Fruit fly (Drosophila melanogaster) whole organism: Measurements from ENCODE around the gene CG7824.

Source experiments
- CG8478 ChIP-seq: fragments of >200 bp; optimal IDR thresholded peaks from 2 replicates; lab custom pipeline; 2018; ENCODE audit warnings: inconsistent platforms
- Dll ChIP-seq: fragments of >200 bp; optimal IDR thresholded peaks from 2 replicates; lab custom pipeline; 2017
- EcR ChIP-seq, 2 experiments: fragments of >200 bp; optimal IDR thresholded peaks; 2 replicates each; lab custom pipeline; 2017; ENCODE audit warnings: missing biosample characterization in 2 of 2, missing genetic modification characterization in 2 of 2, missing genetic modification reagents in 2 of 2
- pan ChIP-seq: fragments of >200 bp; optimal IDR thresholded peaks from 2 replicates; lab custom pipeline; 2017
- psq ChIP-seq: fragments of >200 bp; optimal IDR thresholded peaks from 2 replicates; lab custom pipeline; 2017
- usp ChIP-seq: fragments of >200 bp; optimal IDR thresholded peaks from 2 replicates; lab custom pipeline; 2017; ENCODE audit warnings: missing biosample characterization, missing genetic modification characterization, mixed read lengths

Gene CG7824

DNA sequence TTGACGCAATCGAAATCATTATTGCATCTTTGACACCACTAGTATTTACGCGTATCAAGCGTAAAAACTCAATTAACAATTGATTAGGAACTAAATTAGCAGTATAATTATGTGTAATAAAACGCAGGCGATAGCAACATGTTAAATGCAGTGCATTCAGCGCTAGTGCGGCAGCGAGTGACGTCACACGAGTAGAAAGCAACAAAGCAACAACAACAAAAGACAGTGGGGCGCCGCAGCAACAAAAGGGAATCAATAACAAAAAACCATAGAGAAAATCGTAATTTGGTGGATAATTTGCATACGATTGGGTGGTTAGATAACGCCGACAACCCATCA, 10.6 kb upstream of the CG7824 start, which contains the start of gene CG34133:
Gene CG34133, plus strand, starts transcription at position 16 of the 339 bp plus-strand sequence.
- TF ChIP-seq psq (lab: Kevin White, UChicago) (no peak), usp (GFP tag; lab: Kevin White, UChicago) (no peak), pan (lab: Kevin White, UChicago) (no peak), Dll (lab: Kevin White, UChicago) (no peak), CG8478 (lab: Kevin White, UChicago) (no peak), EcR (GFP tag; optimal IDR thresholded peaks at IDR 0.05; lab: Kevin White, UChicago) (no peak)

DNA sequence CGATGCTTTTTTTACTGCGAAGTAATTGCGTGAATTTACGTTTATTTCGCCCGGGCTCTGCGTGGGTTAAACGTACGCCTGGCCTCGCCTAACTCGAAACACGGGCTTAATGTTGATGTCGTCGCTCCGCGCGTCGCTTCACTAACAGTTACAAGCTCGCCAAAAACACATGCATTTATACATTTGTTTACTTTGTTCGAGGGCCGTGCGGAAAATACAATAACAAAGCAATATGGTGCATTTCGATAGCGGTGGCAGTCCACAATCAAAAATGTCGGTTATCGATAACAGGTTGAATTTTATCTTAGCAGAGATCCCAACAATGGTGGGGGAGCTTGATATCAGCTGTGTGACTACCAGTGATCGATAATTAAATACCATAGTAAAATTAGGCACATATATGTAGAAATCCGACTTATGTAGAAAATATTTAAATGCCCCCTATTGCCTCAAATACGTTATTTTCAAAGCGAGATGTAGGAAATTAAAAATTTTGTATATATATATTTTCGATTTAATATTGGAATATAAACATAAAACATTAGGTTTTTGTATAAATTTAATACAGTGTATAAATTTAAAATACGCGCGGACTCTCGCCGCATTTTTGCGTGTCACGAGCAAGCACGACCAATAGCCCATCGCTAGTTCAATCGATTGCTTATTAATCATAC, 10.1 kb upstream of the CG7824 start, which contains the start of gene Zip99C:
Gene Zip99C, minus strand, starts transcription at position 220 of the 674 bp plus-strand sequence.
- no peak for TF ChIP-seq pan (lab: Kevin White, UChicago)
- TF ChIP-seq EcR (GFP tag; optimal IDR thresholded peaks at IDR 0.05; lab: Kevin White, UChicago): no peak
- TF ChIP-seq Dll (lab: Kevin White, UChicago): no peak
- TF ChIP-seq CG8478 (lab: Kevin White, UChicago): no peak
- TF ChIP-seq usp (GFP tag; lab: Kevin White, UChicago): no peak
- no peak for TF ChIP-seq psq (lab: Kevin White, UChicago)

DNA sequence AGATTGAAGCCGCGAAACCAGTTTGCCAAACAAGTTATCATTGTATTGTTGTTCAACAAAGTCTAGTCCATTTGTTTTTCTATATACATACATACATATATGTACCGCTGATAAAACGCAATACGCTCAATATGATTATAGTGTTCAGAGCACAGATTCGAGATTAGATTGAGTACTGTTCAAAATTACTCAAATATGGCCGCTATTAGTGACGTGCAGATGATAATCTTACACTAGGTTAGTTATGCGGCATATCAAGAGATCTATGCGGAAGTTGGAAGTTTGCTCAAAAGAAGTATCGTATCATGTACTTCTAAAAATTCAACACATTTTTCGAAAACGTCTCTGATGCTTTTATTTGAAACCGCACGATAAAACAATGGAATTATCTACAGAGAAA, 9.2 kb upstream of the CG7824 start:
- TF ChIP-seq EcR (GFP tag; optimal IDR thresholded peaks at IDR 0.05; lab: Kevin White, UChicago) (no peak), Dll (lab: Kevin White, UChicago) (no peak), pan (lab: Kevin White, UChicago) (no peak)

DNA sequence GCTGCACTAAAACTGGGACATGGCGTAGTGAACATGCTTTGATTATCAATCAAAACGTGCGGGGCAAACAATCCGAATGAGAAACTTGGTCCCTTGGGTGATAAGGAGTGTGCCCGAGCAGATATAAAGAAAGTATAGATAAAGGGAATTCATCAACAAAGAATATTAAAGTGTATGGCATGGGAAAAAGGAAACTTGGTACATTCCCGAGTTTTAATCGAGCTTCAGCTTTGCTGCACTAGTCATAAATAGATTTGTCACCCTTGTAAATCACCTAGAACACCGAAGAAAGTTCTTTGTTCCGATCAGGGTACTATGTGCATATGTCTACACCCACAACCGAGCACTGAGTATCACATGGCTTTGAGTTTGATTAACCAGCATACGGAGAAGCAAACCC, 8.7 kb upstream of the CG7824 start:
- no peak for TF ChIP-seq CG8478 (lab: Kevin White, UChicago)
- no peak for TF ChIP-seq usp (GFP tag; lab: Kevin White, UChicago)

DNA sequence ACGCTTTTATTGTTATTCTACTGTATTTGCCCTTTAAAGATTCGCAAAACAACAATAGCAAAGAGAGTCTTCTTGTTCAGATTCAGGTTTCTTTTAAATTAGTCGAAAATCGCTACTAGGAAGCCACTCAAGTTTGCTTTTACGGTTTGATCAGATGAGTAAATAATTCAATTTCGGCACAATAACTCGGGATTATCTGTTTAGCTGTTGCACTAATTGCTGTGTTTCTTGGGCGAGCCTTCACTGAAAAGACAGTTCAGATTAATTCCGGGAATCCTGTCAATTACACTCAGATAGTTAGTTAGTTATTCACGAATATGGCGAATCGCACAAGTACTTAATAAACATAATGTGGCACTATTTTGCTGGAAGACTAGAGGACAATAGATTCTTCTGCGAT, 8.0 kb upstream of the CG7824 start:
- TF ChIP-seq Dll (lab: Kevin White, UChicago) (no peak), CG8478 (lab: Kevin White, UChicago) (no peak), psq (lab: Kevin White, UChicago) (no peak), pan (lab: Kevin White, UChicago) (no peak), usp (GFP tag; lab: Kevin White, UChicago) (no peak), EcR (GFP tag; optimal IDR thresholded peaks at IDR 0.05; lab: Kevin White, UChicago) (no peak)

DNA sequence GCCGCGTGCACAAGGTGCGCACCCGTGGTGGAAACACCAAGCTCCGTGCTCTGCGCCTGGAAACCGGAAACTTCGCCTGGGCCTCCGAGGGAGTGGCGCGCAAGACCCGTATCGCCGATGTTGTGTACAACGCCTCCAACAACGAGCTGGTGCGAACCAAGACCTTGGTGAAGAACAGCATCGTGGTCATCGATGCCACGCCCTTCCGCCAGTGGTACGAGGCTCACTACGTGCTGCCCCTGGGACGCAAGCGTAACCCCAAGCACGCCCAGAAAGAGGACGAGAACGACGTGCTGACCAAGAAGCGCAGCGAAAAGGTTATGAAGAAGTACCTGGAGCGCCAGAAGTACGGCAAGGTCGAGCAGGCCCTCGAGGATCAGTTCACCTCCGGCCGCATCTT, 4.1 kb upstream of the CG7824 start:
- no peak for TF ChIP-seq CG8478 (lab: Kevin White, UChicago)
- TF ChIP-seq psq (lab: Kevin White, UChicago): no peak
- no peak for TF ChIP-seq Dll (lab: Kevin White, UChicago)
- no peak for TF ChIP-seq EcR (GFP tag; optimal IDR thresholded peaks at IDR 0.05; lab: Kevin White, UChicago)
- no peak for TF ChIP-seq pan (lab: Kevin White, UChicago)

DNA sequence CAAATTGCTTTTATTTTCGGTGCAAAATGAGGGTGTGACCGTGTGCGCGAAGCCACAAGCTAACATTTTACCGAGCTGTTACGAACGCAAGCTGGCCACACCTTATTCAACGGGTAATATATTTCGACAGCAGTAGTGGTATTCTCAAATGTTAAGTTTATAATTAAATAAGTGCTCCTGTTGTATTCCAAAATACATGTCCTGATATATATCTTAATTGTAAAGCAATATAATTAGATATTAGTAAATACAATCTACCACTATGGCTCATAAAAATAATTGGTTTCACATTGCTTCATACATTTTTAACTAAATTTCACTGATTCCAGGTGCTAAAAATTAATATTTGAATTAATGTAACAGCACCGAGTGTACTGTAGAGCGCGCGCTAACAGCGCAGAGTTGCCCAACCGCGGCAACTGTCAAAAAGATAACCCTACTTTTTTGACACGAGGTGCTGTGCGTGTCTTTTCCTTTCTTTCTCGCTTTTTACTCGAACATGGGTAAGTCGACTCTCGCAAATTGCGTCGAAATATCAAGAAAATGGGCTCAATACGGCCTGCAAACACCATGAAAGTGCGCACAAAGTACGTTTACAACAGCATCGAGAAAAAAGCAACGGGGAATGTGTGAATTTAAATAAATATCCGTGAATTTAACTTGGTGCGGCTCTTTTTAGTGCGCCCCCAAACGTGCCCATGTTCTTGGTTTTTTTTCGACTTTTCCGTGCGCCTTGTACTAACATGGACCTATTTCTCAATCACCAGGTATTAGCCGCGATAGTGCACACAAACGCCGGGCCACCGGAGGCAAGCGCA, 2.9 kb upstream of the CG7824 start, which contains the start of the genes CG15514 and RpS8:
Gene CG15514, minus strand, starts transcription at position 63 of the 818 bp plus-strand sequence.
Gene RpS8, plus strand, starts transcription at position 151 of the 818 bp plus-strand sequence.
- TF ChIP-seq pan (lab: Kevin White, UChicago) (no peak), EcR (GFP tag; optimal IDR thresholded peaks at IDR 0.05; lab: Kevin White, UChicago) (no peak), psq (lab: Kevin White, UChicago) (no peak), usp (GFP tag; lab: Kevin White, UChicago) (no peak), Dll (lab: Kevin White, UChicago) (no peak), CG8478 (lab: Kevin White, UChicago) (no peak)

DNA sequence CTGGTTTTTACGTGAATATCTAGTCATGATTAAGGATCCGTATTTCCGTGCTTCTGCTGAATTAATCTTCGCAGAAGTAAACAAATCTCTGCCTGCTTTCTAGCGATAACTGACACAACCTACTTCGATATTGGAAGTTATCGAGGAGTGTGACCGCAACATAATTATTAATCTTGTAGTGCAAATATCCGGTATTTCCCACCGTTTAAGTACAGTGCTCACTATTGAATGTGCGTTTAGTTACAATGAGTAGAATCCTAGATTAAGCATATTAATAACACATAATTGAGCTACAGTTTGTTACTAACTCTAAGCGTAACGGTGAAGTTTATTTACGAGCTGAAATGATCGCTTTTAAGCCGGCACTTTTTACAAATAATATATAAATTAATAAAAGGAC, 1.0 kb upstream of the CG7824 start:
- no peak for TF ChIP-seq psq (lab: Kevin White, UChicago)
- TF ChIP-seq usp (GFP tag; lab: Kevin White, UChicago): no peak
- no peak for TF ChIP-seq pan (lab: Kevin White, UChicago)
- no peak for TF ChIP-seq Dll (lab: Kevin White, UChicago)
- TF ChIP-seq EcR (GFP tag; optimal IDR thresholded peaks at IDR 0.05; lab: Kevin White, UChicago): no peak
- no peak for TF ChIP-seq CG8478 (lab: Kevin White, UChicago)

DNA sequence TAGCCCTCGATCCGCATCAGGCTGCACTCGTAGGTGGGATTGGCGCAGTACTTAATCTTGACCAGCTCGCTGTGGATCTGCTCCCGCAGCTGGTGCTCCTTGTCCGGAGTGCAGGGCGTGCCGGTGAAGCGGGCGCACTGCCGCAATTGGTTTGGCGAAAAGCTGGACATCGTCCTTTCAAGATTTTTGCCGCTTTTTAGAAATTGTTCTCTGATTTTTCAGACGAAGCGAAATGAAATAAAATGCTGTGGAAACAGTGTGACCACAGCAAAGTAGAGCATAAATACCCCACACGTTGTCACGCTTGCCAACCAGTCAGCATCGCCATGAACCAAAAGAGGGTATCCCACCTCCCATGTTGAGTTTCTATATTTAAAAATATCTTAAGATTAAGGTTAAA, 1.5 kb downstream of the CG7824 start, which contains the start of gene dgt1:
Gene dgt1, minus strand, starts transcription at position 264 of the 400 bp plus-strand sequence.
- TF ChIP-seq Dll (lab: Kevin White, UChicago): no peak
- no peak for TF ChIP-seq pan (lab: Kevin White, UChicago)
- no peak for TF ChIP-seq EcR (GFP tag; optimal IDR thresholded peaks at IDR 0.05; lab: Kevin White, UChicago)
- TF ChIP-seq CG8478 (lab: Kevin White, UChicago): no peak
- no peak for TF ChIP-seq psq (lab: Kevin White, UChicago)
- TF ChIP-seq usp (GFP tag; lab: Kevin White, UChicago): no peak

DNA sequence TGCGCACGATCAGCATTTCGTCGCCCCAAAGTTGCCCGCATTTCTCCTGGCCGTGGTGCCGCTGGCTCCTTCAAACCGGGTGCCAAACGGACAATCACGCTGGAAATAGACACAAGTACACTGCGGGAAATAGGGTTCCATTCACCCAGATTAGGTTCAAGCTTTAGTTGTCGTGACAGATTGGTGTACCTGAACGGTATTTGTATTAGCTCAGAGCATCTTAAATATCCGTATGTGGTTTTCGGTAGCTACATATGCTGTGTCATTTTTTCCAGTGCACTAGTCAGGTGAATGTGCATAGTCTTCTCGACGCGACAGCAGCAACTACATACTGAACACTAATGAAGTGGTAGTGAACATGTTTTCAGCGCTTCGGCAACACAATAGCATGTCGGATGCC, 11.6 kb downstream of the CG7824 start:
- TF ChIP-seq usp (GFP tag; lab: Kevin White, UChicago): no peak
- no peak for TF ChIP-seq CG8478 (lab: Kevin White, UChicago)
- no peak for TF ChIP-seq pan (lab: Kevin White, UChicago)
- no peak for TF ChIP-seq psq (lab: Kevin White, UChicago)

DNA sequence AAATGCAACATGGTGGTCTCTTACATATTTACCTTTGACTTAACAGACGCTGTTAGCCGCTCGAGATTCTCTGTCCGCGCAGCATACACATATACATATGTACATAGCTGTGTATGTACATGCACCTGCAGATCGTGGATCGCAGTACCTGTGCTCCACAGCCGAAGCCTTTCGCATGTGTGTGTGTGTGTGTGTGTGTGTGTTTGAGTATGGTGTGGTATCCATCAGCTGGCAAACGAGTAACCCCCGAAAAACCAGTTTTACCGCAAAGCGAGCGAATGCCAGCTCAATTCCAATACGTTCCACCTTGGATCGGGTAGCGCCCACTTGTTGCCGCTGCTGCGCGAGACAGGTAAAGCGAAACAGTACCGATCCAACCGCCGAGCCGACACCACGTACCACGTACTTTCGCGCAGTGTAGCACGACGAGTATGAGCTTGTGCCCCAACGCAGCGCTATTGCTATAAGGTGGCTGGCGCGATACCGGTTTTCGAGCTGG, 17.4 kb downstream of the CG7824 start, which contains the start of gene Cad99C:
Gene Cad99C, plus strand, starts transcription at position 365 of the 499 bp plus-strand sequence.
- TF ChIP-seq psq (lab: Kevin White, UChicago): no peak
- TF ChIP-seq CG8478 (lab: Kevin White, UChicago): no peak
- TF ChIP-seq pan (lab: Kevin White, UChicago): no peak
- TF ChIP-seq usp (GFP tag; lab: Kevin White, UChicago): no peak
